Worm (Caenorhabditis elegans): ENCODE results near the gene Y105C5A.13.
"Not testable (repeated sequence)": the region's sequence is repeated elsewhere in the genome, so short reads cannot be mapped to it uniquely, and the experiment has no call there.

Y105C5A.13 gene

DNA sequence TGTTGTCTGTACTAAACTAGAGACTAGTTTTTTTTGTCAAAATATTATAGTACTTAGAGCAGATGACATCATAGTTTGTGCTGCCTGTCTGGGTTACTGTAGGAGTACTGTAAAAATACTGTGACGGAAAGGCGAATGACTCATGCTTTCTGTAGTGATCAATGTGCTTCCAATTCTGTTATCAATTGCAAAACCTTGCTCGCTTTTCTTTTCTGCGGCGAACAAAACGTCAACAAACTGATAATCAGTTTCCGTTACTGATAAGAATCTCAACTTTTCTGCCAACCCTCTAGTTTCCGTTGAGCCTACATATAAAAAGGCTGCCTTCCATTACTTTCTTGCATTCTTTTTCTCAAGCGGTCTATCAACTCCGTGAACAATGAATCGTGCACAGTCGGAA is at the start of gene Y105C5A.13:
TSS of gene Y105C5A.13 (plus strand) at position 380 of the 400 bp plus-strand sequence.
- TF ChIP-seq elt-2 (tag; optimal IDR thresholded peaks at IDR 0.05) (peak; percentile 78), ets-4 (tag; optimal IDR thresholded peaks at IDR 0.05) (no peak)

DNA sequence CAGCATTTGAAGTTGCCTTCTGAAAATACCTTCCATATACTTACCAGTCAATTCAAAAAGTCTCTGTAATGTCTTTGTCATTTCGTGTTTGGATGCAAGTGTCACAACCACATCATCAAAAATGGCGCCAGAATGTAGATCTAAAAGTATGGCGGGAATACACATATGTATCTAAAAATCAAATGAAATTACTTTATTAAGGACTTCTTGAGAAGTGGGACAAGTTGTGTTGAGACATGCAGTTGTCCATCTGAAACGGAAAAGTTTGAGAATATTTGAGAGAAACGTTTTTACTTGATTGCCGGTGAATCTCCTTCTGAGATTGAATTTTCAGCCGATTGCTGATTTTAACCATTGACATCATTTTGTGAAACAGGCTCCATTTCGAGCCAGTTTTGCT is 49.1 kb upstream of the Y105C5A.13 start:
- TF ChIP-seq elt-4 (tag; optimal IDR thresholded peaks at IDR 0.05): no peak
- TF ChIP-seq lin-11 (tag; optimal IDR thresholded peaks at IDR 0.05): no peak
- no peak for TF ChIP-seq ceh-22 (tag; optimal IDR thresholded peaks at IDR 0.05)

DNA sequence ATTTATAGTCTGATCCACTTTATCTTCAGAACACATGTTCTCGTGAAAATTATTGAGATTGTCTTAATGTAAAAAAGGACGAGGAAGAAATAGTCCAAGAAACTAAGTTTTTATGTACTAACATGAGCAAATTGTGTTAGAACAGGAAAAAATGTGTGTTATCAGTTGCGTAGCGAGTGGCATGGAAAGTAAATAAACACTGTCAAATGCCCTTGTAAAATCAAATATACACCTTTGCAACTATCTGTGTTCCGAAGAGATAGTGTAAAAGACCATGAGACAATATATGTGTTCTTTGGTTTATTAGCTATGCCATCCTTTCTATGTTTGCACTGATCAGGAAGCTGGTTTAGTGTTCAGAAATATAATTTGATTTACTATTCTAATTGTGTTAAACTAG is 48.0 kb upstream of the Y105C5A.13 start:
- no peak for TF ChIP-seq sdc-2 (tag; optimal IDR thresholded peaks at IDR 0.05)
- TF ChIP-seq fkh-6 (tag; optimal IDR thresholded peaks at IDR 0.05): no peak
- TF ChIP-seq elt-2 (tag; optimal IDR thresholded peaks at IDR 0.05): peak; percentile 70
- no peak for TF ChIP-seq ceh-45 (GFP tag; IDR thresholded peaks at IDR 0.05)
- no peak for TF ChIP-seq ceh-19 (GFP tag; optimal IDR thresholded peaks at IDR 0.05)
- TF ChIP-seq ceh-24 (tag; optimal IDR thresholded peaks at IDR 0.05): no peak

DNA sequence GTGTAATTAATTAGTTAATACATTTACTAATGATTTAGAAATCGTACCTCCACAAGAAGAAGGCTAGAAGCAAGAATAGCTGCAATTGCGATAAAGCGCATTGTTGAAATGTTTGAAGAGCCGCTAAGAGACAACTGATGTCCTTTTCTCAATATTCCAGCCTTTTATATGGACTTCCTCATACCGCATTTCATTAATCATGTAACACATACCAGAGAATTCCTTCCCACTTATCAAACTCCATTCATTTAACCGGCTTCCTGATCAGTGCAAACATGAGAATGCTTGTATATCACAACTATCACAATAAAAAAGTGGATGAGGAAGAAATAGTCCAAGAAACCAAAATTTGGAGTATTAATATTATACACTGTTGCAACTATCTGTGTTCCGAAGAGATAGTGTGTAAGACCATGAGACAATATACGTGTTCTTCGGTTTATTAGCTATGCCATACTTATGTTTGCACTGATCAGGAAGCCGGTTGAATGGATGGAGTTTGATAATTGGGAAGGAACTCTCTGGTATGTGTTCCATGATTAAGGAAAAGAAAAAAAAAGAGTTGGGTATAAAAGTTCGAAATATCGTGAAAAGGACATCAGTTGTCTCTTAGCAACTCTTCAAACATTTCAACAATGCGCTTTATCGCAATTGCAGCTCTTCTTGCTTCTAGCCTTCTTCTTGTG is 46.0 kb upstream of the Y105C5A.13 start, which contains the start of the genes pqn-78 and pqn-79:
TSS of gene pqn-78 (minus strand) at position 101 of the 686 bp plus-strand sequence.
TSS of gene pqn-79 (plus strand) at position 636 of the 686 bp plus-strand sequence.
- TF ChIP-seq ceh-6 (GFP tag; optimal IDR thresholded peaks at IDR 0.05); fax-1 (tag; optimal IDR thresholded peaks at IDR 0.05); elt-4 (tag; optimal IDR thresholded peaks at IDR 0.05): not testable (repeated sequence)

DNA sequence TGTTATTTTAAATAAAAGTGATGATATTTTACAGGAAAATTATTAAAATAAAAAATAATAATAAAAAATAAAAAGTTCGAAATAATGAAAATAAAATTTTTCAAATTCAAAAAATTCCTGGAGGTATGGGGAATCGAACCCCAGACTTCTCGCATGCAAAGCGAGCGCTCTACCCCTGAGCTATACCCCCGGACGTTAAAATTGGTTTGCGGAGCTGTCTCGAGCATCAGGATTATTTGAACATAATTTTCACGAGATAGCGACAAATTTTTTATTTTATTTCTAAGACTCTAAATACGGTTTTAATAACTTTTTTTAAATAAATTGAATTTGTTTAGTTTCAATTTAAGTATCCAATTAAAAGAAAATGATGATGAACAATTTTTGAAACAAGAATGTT is 36.8 kb upstream of the Y105C5A.13 start:
- TF ChIP-seq ceh-18 (tag; optimal IDR thresholded peaks at IDR 0.05) (no peak), hlh-6 (tag; optimal IDR thresholded peaks at IDR 0.05) (no peak), C08G9.2 (tag; optimal IDR thresholded peaks at IDR 0.05) (no peak), gmeb-2 (tag; optimal IDR thresholded peaks at IDR 0.05) (no peak), ceh-24 (tag; optimal IDR thresholded peaks at IDR 0.05) (no peak), pag-3 (tag; optimal IDR thresholded peaks at IDR 0.05; ENCODE audit: borderline replicate concordance) (no peak)

DNA sequence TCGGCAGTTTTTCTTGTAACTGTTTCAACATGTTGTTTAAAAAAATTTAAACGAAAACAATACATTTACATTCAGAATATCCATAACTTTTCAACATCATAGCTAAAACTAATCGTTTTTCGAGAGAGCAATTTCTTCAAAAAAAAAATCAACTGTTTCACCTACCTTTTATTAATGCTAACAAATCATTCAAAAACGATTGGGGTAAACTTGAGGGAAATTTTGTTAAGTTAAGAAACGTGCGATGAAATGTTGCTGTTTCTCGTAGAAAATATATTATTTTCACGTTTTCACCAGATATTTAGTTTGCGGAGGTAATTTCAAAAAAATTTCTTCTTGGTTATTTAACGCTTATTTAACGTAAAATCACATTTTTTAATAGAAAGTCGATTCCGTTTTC is 34.6 kb upstream of the Y105C5A.13 start:
- TF ChIP-seq lim-6 (tag; optimal IDR thresholded peaks at IDR 0.05) (no peak), ceh-6 (GFP tag; optimal IDR thresholded peaks at IDR 0.05) (no peak), pros-1 (tag; optimal IDR thresholded peaks at IDR 0.05) (no peak), pag-3 (tag; optimal IDR thresholded peaks at IDR 0.05; ENCODE audit: borderline replicate concordance) (no peak), syd-9 (tag; optimal IDR thresholded peaks at IDR 0.05) (no peak), madf-2 (tag; optimal IDR thresholded peaks at IDR 0.05) (no peak), gmeb-2 (tag; optimal IDR thresholded peaks at IDR 0.05) (no peak), pqm-1 (tag; optimal IDR thresholded peaks at IDR 0.05) (no peak), fkh-6 (tag; optimal IDR thresholded peaks at IDR 0.05) (no peak)

DNA sequence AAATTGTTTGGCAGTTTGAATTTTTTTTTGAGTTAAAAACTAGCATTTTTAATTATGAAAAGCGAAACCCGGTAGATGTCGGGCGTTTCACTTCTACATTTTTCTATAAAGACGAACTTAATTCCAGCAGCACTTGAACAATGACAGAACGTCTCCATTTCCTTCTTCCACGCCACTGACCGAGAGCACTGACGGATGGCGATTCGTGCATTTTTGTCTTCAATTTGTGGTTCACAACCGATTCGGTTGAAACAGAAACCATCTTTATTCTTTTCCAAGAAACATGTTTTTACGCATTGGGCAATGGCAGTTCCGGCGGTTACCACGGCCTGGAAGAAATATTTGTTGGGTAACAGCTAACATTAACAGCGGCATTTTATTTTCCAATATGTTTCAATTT is 27.9 kb upstream of the Y105C5A.13 start:
- TF ChIP-seq zip-5 (tag; optimal IDR thresholded peaks at IDR 0.05) (no peak), unc-42 (tag; optimal IDR thresholded peaks at IDR 0.05) (no peak), pag-3 (tag; optimal IDR thresholded peaks at IDR 0.05; ENCODE audit: borderline replicate concordance) (no peak)

DNA sequence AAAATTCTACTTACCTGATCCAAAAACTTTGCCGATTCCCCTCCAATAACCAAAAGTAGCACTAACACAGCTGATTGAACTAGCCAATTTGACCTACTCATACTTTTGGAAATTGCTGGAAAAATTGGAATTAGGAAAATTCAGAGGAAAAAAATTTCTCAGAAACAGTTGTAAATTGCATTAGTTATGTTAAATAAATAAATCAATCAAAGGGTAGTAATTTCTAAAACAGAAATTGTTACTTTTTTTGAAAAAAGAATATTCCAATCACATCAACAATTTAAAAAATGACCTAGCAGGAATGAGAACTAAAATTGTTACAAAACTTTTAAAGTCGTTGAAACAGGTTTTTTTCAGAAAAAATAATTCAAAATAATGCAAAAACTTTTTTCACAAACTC is 24.1 kb upstream of the Y105C5A.13 start, which contains the start of gene Y105C5A.8:
TSS of gene Y105C5A.8 (minus strand) at position 101 of the 400 bp plus-strand sequence.
- no peak for TF ChIP-seq ceh-19 (GFP tag; optimal IDR thresholded peaks at IDR 0.05)
- no peak for TF ChIP-seq che-1 (tag; optimal IDR thresholded peaks at IDR 0.05)
- TF ChIP-seq dve-1 (tag; optimal IDR thresholded peaks at IDR 0.05): no peak
- TF ChIP-seq ceh-6 (GFP tag; optimal IDR thresholded peaks at IDR 0.05): no peak
- no peak for TF ChIP-seq lim-6 (tag; optimal IDR thresholded peaks at IDR 0.05)
- TF ChIP-seq fkh-6 (tag; optimal IDR thresholded peaks at IDR 0.05): no peak
- no peak for TF ChIP-seq hlh-6 (tag; optimal IDR thresholded peaks at IDR 0.05)
- no peak for TF ChIP-seq elt-4 (tag; optimal IDR thresholded peaks at IDR 0.05)

Data from whole organism, late embryonic.